Worm (Caenorhabditis elegans) whole organism, L3 larva: ENCODE data around the gene F34H10.3.
"Not testable (repeated sequence)": the region's sequence is repeated elsewhere in the genome, so short reads cannot be mapped to it uniquely, and the experiment has no call there.

ENCODE experiments used
- ZK546.5 ChIP-seq: sonication (generic microtip); optimal IDR thresholded peaks from 2 replicates; lab custom pipeline; 2017; ENCODE audit warnings: missing biosample characterization, missing genetic modification characterization
- elt-2 ChIP-seq: sonication (generic microtip); optimal IDR thresholded peaks from 2 replicates; lab custom pipeline; 2016; ENCODE audit warnings: missing genetic modification reagents, mild to moderate bottlenecking, missing genetic modification characterization, missing compliant biosample characterization
- fkh-10 ChIP-seq: sonication (generic microtip); optimal IDR thresholded peaks from 2 replicates; lab custom pipeline; 2017; ENCODE audit warnings: missing biosample characterization, missing genetic modification reagents, missing genetic modification characterization
- fkh-2 ChIP-seq: fragments of 150-350 bp; optimal IDR thresholded peaks from 2 replicates; lab custom pipeline; 2014; ENCODE audit warnings: missing biosample characterization, missing genetic modification reagents, missing genetic modification characterization
- lin-15B ChIP-seq: fragments of 150-350 bp; optimal IDR thresholded peaks from 2 replicates; lab custom pipeline; 2014; ENCODE audit warnings: missing biosample characterization, missing genetic modification characterization
- nhr-237 ChIP-seq: fragments of 150-350 bp; optimal IDR thresholded peaks from 2 replicates; lab custom pipeline; 2014; ENCODE audit warnings: missing biosample characterization, missing genetic modification characterization
- zag-1 ChIP-seq: fragments of 150-350 bp; optimal IDR thresholded peaks from 2 replicates; lab custom pipeline; 2014; ENCODE audit warnings: missing biosample characterization, missing genetic modification characterization

ce11 chrX:9625824-9626223 is 9.0 kb downstream of the F34H10.3 start, which contains the start of gene F34H10.1:
- TF ChIP-seq elt-2 (tag; lab: Kevin White, UChicago); lin-15B (tag; lab: Kevin White, UChicago); nhr-237 (tag; lab: Kevin White, UChicago); zag-1 (tag; lab: Kevin White, UChicago); fkh-10 (GFP tag; lab: Kevin White, UChicago); fkh-2 (tag; lab: Kevin White, UChicago); ZK546.5 (tag; lab: Kevin White, UChicago): not testable (repeated sequence)
